Worm (Caenorhabditis elegans) whole organism, early embryonic: ENCODE results near the gene F45E1.1.

ENCODE experiments used
- B0310.2 ChIP-seq: sonication (generic microtip); optimal IDR thresholded peaks from 2 replicates; lab custom pipeline; 2016; ENCODE audit warnings: mild to moderate bottlenecking, missing genetic modification characterization, missing compliant biosample characterization
- ama-1 ChIP-seq: fragments of 150-350 bp; optimal IDR thresholded peaks from 2 replicates; lab custom pipeline; 2014
- ceh-13 ChIP-seq: fragments of 200-800 bp; sonication (Bioruptor generic); optimal IDR thresholded peaks from 2 replicates; lab custom pipeline; 2018; ENCODE audit warnings: mild to moderate bottlenecking, missing genetic modification characterization, missing compliant biosample characterization
- ceh-36 ChIP-seq: sonication (generic microtip); optimal IDR thresholded peaks from 2 replicates; lab custom pipeline; 2016; ENCODE audit warnings: missing genetic modification characterization, inconsistent platforms, missing compliant biosample characterization
- ets-7 ChIP-seq: sonication (generic microtip); optimal IDR thresholded peaks from 2 replicates; lab custom pipeline; 2016; ENCODE audit warnings: missing genotype, missing genetic modification characterization, missing compliant biosample characterization
- flt-1 ChIP-seq: fragments of 200-800 bp; sonication (Bioruptor generic); IDR thresholded peaks from 2 replicates; pipeline ENCODE4 v1.3.6; 2022; ENCODE audit warnings: missing genetic modification characterization, missing compliant biosample characterization
- hmbx-1 ChIP-seq: sonication (generic microtip); optimal IDR thresholded peaks from 2 replicates; lab custom pipeline; 2016; ENCODE audit warnings: mild to moderate bottlenecking, missing genetic modification characterization, missing compliant biosample characterization
- hnd-1 ChIP-seq: sonication (generic microtip); optimal IDR thresholded peaks from 2 replicates; lab custom pipeline; 2016; ENCODE audit warnings: missing genetic modification characterization, missing compliant biosample characterization
- scrt-1 ChIP-seq: fragments of 200-800 bp; sonication (Bioruptor generic); IDR thresholded peaks from 2 replicates; pipeline ENCODE4 v1.3.6; 2022; ENCODE audit warnings: missing genetic modification characterization, missing compliant biosample characterization
- tbx-37 ChIP-seq: fragments of 200-800 bp; sonication (Bioruptor generic); conservative IDR thresholded peaks from 2 replicates; pipeline ENCODE4 v1.3.6; 2022; ENCODE audit warnings: missing genetic modification reagents, missing genetic modification characterization, missing compliant biosample characterization
- tra-4 ChIP-seq: sonication (generic microtip); optimal IDR thresholded peaks from 2 replicates; lab custom pipeline; 2017; ENCODE audit warnings: missing genetic modification characterization, missing compliant biosample characterization

DNA sequence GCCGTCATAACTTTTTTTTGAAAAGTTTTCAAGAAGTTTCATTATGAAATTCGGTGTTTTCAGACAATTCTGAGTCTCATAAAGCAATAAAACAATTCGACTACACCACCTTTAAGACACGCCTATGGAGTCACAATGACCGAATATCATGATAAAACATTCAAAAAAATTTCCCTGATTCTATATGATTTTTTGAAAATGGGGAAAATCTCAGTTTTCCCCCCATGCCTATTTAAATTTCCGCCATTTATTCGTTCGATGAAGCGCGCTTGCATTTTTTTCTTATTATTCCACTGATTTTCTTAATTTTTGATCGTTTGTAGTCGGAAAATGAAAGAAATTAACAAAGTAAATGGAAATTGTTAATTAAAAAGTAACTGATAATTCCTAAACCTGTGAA lies 24.0 kb downstream of the F45E1.1 start:
- TF ChIP-seq ceh-13 (GFP tag; lab: Kevin White, UChicago) (no peak), ets-7 (tag; lab: Kevin White, UChicago) (no peak), hnd-1 (tag; lab: Kevin White, UChicago) (no peak), ama-1 (lab: Kevin White, UChicago) (no peak), tra-4 (tag; lab: Kevin White, UChicago) (no peak), hmbx-1 (no peak), flt-1 (GFP tag; lab: Robert Waterston, UW) (no peak), tbx-37 (GFP tag; lab: Robert Waterston, UW) (no peak), ceh-36 (no peak), scrt-1 (GFP tag; lab: Robert Waterston, UW) (no peak), B0310.2 (no peak)
